Worm (Caenorhabditis elegans): Measurements from ENCODE around the gene lip-1.

ce11 chrIV:6811808-6812207 lies 30.9 kb upstream of the lip-1 start, which contains the start of gene ceh-48:
- no peak for TF ChIP-seq jun-1 (tag; optimal IDR thresholded peaks at IDR 0.05)
- TF ChIP-seq blmp-1 (tag; optimal IDR thresholded peaks at IDR 0.05), result no peak
- no peak for TF ChIP-seq nhr-84 (tag; optimal IDR thresholded peaks at IDR 0.05)
- no peak for TF ChIP-seq fkh-8 (tag; optimal IDR thresholded peaks at IDR 0.05)
- no peak for TF ChIP-seq ceh-82 (tag; optimal IDR thresholded peaks at IDR 0.05)
- TF ChIP-seq egl-13 (tag; optimal IDR thresholded peaks at IDR 0.05), result no peak
- no peak for TF ChIP-seq elt-3 (tag; optimal IDR thresholded peaks at IDR 0.05)
- TF ChIP-seq ztf-11 (tag; optimal IDR thresholded peaks at IDR 0.05), result no peak
- no peak for TF ChIP-seq irx-1 (tag; optimal IDR thresholded peaks at IDR 0.05)
- no peak for TF ChIP-seq skn-1 (tag; optimal IDR thresholded peaks at IDR 0.05)
